Fruit fly (Drosophila melanogaster) whole organism, embryonic: Measurements from ENCODE around the gene mahe.
A peak's percentile ranks its signal among the peaks of the same experiment; 100 is the strongest.

Experiments
- CG11723 ChIP-seq: fragments of 200-800 bp; sonication (Bioruptor generic); optimal IDR thresholded peaks from 2 replicates; lab custom pipeline; 2017; ENCODE audit warnings: missing biosample characterization, mild to moderate bottlenecking, missing genetic modification characterization
- CG12942 ChIP-seq: fragments of 200-800 bp; sonication (Bioruptor generic); optimal IDR thresholded peaks from 3 replicates; lab custom pipeline; 2016; ENCODE audit warnings: missing biosample characterization, missing genetic modification characterization
- CG13287 ChIP-seq: fragments of 200-800 bp; sonication (Bioruptor generic); IDR thresholded peaks from 2 replicates; pipeline ENCODE4 v1.3.6; 2022; ENCODE audit warnings: missing biosample characterization, missing genetic modification characterization; ENCODE audit not compliant: partially characterized antibody
- CG14860 ChIP-seq: fragments of 200-800 bp; sonication (Bioruptor generic); IDR thresholded peaks from 3 replicates; pipeline ENCODE4 v1.3.6; 2022; ENCODE audit warnings: missing biosample characterization, missing genetic modification characterization; ENCODE audit not compliant: partially characterized antibody
- CG15073 ChIP-seq: fragments of 200-800 bp; sonication (Bioruptor generic); optimal IDR thresholded peaks from 2 replicates; lab custom pipeline; 2016; ENCODE audit warnings: missing biosample characterization, missing genetic modification characterization
- CG15269 ChIP-seq: fragments of 200-800 bp; sonication (Bioruptor generic); optimal IDR thresholded peaks from 2 replicates; lab custom pipeline; 2018; ENCODE audit warnings: missing biosample characterization, mild to moderate bottlenecking, missing genetic modification characterization, moderate library complexity
- CG15514 ChIP-seq: fragments of 200-800 bp; sonication (Bioruptor generic); optimal IDR thresholded peaks from 3 replicates; lab custom pipeline; 2017; ENCODE audit warnings: missing biosample characterization, missing genetic modification characterization, mild to moderate bottlenecking, moderate library complexity, missing genetic modification reagents
- CG17802 ChIP-seq: fragments of 200-800 bp; sonication (Bioruptor generic); optimal IDR thresholded peaks from 2 replicates; lab custom pipeline; 2018; ENCODE audit warnings: missing biosample characterization, mild to moderate bottlenecking, missing genetic modification characterization, moderate library complexity
- CG18599 ChIP-seq: fragments of 200-800 bp; sonication (Bioruptor generic); optimal IDR thresholded peaks from 3 replicates; lab custom pipeline; 2017; ENCODE audit warnings: missing biosample characterization, missing genetic modification characterization, mild to moderate bottlenecking, moderate library complexity, missing genetic modification reagents
- CG2712 ChIP-seq: fragments of 200-800 bp; optimal IDR thresholded peaks from 3 replicates; lab custom pipeline; 2019; ENCODE audit warnings: missing biosample characterization, mild to moderate bottlenecking, missing genetic modification characterization, moderate library complexity
- CG34224 ChIP-seq: fragments of 200-800 bp; sonication (Bioruptor generic); IDR thresholded peaks from 3 replicates; pipeline ENCODE4 v1.3.6; 2022; ENCODE audit warnings: missing biosample characterization, missing genetic modification characterization; ENCODE audit not compliant: partially characterized antibody
- CG34422 ChIP-seq: fragments of 200-800 bp; sonication (Bioruptor generic); IDR thresholded peaks from 3 replicates; pipeline ENCODE4 v1.3.6; 2022; ENCODE audit warnings: missing biosample characterization, missing genetic modification characterization
- CG3838 ChIP-seq: fragments of 200-800 bp; sonication (Bioruptor generic); optimal IDR thresholded peaks from 3 replicates; lab custom pipeline; 2016; ENCODE audit warnings: missing biosample characterization, missing genetic modification characterization
- CG7786 ChIP-seq: fragments of 200-800 bp; sonication (Bioruptor generic); optimal IDR thresholded peaks from 2 replicates; lab custom pipeline; 2016; ENCODE audit warnings: missing biosample characterization, missing genetic modification characterization
- CG7963 ChIP-seq: fragments of 200-800 bp; sonication (Bioruptor generic); IDR thresholded peaks from 3 replicates; pipeline ENCODE4 v1.3.6; 2022; ENCODE audit warnings: missing biosample characterization, missing genetic modification characterization; ENCODE audit not compliant: partially characterized antibody
- CG8290 ChIP-seq, 3 experiments: fragments of 200-800 bp; sonication (Bioruptor generic); optimal IDR thresholded peaks; 2 replicates each; lab custom pipeline; 2016 to 2019; ENCODE audit warnings: missing biosample characterization in 3 of 3, missing genetic modification characterization in 3 of 3, mild to moderate bottlenecking in 2 of 3, moderate library complexity in 1 of 3
- CG9797 ChIP-seq: fragments of 200-800 bp; sonication (Bioruptor generic); optimal IDR thresholded peaks from 3 replicates; lab custom pipeline; 2018; ENCODE audit warnings: missing biosample characterization, mild to moderate bottlenecking, missing genetic modification characterization
- CG9932 ChIP-seq: fragments of 200-800 bp; sonication (Bioruptor generic); IDR thresholded peaks from 2 replicates; pipeline ENCODE4 v1.3.6; 2022; ENCODE audit warnings: missing biosample characterization, missing genetic modification characterization
- CHES-1-like ChIP-seq: fragments of 200-800 bp; sonication (Bioruptor generic); optimal IDR thresholded peaks from 2 replicates; lab custom pipeline; 2016; ENCODE audit warnings: missing biosample characterization, missing genetic modification characterization
- Dll ChIP-seq: fragments of 200-800 bp; sonication (Bioruptor generic); IDR thresholded peaks from 4 replicates; pipeline ENCODE4 v1.3.6; 2022; ENCODE audit warnings: missing biosample characterization, missing genetic modification characterization; ENCODE audit not compliant: partially characterized antibody
- Doc3 ChIP-seq: fragments of 200-800 bp; sonication (Bioruptor generic); IDR thresholded peaks from 3 replicates; pipeline ENCODE4 v1.3.6; 2022; ENCODE audit warnings: missing biosample characterization, missing genetic modification characterization; ENCODE audit not compliant: partially characterized antibody
- Ets97D ChIP-seq: fragments of 200-800 bp; sonication (Bioruptor generic); optimal IDR thresholded peaks from 3 replicates; lab custom pipeline; 2016; ENCODE audit warnings: missing biosample characterization, missing genetic modification characterization
- HHEX ChIP-seq: fragments of 200-800 bp; sonication (Bioruptor generic); optimal IDR thresholded peaks from 3 replicates; lab custom pipeline; 2017; ENCODE audit warnings: missing biosample characterization, mild to moderate bottlenecking, missing genetic modification characterization, missing genetic modification reagents
- HLHmδ ChIP-seq: fragments of 200-800 bp; sonication (Bioruptor generic); optimal IDR thresholded peaks from 2 replicates; lab custom pipeline; 2018; ENCODE audit warnings: missing biosample characterization, mild to moderate bottlenecking, missing genetic modification characterization, moderate library complexity
- Hmr ChIP-seq: fragments of 200-800 bp; sonication (Bioruptor generic); optimal IDR thresholded peaks from 3 replicates; lab custom pipeline; 2017; ENCODE audit warnings: mild to moderate bottlenecking, missing biosample characterization, missing genetic modification reagents, missing genetic modification characterization
- NC2α ChIP-seq: fragments of 200-800 bp; sonication (Bioruptor generic); optimal IDR thresholded peaks from 2 replicates; lab custom pipeline; 2016; ENCODE audit warnings: missing biosample characterization, missing genetic modification characterization
- Opbp ChIP-seq: fragments of 200-800 bp; sonication (Bioruptor generic); IDR thresholded peaks from 3 replicates; pipeline ENCODE4 v1.3.6; 2022; ENCODE audit warnings: missing biosample characterization, missing genetic modification characterization; ENCODE audit not compliant: partially characterized antibody
- Rx ChIP-seq: fragments of 200-800 bp; sonication (Bioruptor generic); IDR thresholded peaks from 2 replicates; pipeline ENCODE4 v1.3.6; 2022; ENCODE audit warnings: missing biosample characterization, missing genetic modification characterization
- Side ChIP-seq: fragments of 200-800 bp; sonication (Bioruptor generic); optimal IDR thresholded peaks from 2 replicates; lab custom pipeline; 2016; ENCODE audit warnings: missing biosample characterization, missing genetic modification characterization
- Sox102F ChIP-seq: fragments of 200-800 bp; sonication (Bioruptor generic); optimal IDR thresholded peaks from 2 replicates; lab custom pipeline; 2018; ENCODE audit warnings: missing biosample characterization, mild to moderate bottlenecking, missing genetic modification characterization, moderate library complexity
- abd-A ChIP-seq: fragments of 200-800 bp; sonication (Bioruptor generic); optimal IDR thresholded peaks from 3 replicates; lab custom pipeline; 2019; ENCODE audit warnings: missing biosample characterization, mild to moderate bottlenecking, missing genetic modification characterization, moderate library complexity
- al ChIP-seq: fragments of 200-800 bp; sonication (Bioruptor generic); IDR thresholded peaks from 2 replicates; pipeline ENCODE4 v1.3.6; 2022; ENCODE audit warnings: missing biosample characterization, missing genetic modification characterization
- bbx ChIP-seq: fragments of 200-800 bp; sonication (Bioruptor generic); IDR thresholded peaks from 2 replicates; pipeline ENCODE4 v1.3.6; 2022; ENCODE audit warnings: missing biosample characterization, missing genetic modification characterization; ENCODE audit not compliant: partially characterized antibody
- cad ChIP-seq: fragments of >200 bp; optimal IDR thresholded peaks from 2 replicates; lab custom pipeline; 2017; ENCODE audit warnings: missing biosample characterization, missing genetic modification characterization
- chinmo ChIP-seq: fragments of 200-800 bp; sonication (Bioruptor generic); IDR thresholded peaks from 4 replicates; pipeline ENCODE4 v1.3.6; 2022; ENCODE audit warnings: missing biosample characterization, missing genetic modification characterization; ENCODE audit not compliant: partially characterized antibody
- ewg ChIP-seq: fragments of 200-800 bp; sonication (Bioruptor generic); optimal IDR thresholded peaks from 3 replicates; lab custom pipeline; 2017; ENCODE audit warnings: mild to moderate bottlenecking, missing biosample characterization, missing genetic modification reagents, missing genetic modification characterization
- fd96Cb ChIP-seq: fragments of 200-800 bp; sonication (Bioruptor generic); optimal IDR thresholded peaks from 2 replicates; lab custom pipeline; 2018; ENCODE audit warnings: missing biosample characterization, mild to moderate bottlenecking, missing genetic modification characterization, moderate library complexity
- gce ChIP-seq: fragments of 200-800 bp; sonication (Bioruptor generic); IDR thresholded peaks from 3 replicates; pipeline ENCODE4 v1.3.6; 2022; ENCODE audit warnings: missing biosample characterization, missing genetic modification characterization
- gt ChIP-seq: fragments of 200-800 bp; sonication (Bioruptor generic); IDR thresholded peaks from 2 replicates; pipeline ENCODE4 v1.3.6; 2022; ENCODE audit warnings: missing biosample characterization, missing genetic modification characterization
- jing ChIP-seq: fragments of 200-800 bp; sonication (Bioruptor generic); optimal IDR thresholded peaks from 2 replicates; lab custom pipeline; 2018; ENCODE audit warnings: missing biosample characterization, mild to moderate bottlenecking, missing genetic modification characterization
- luna ChIP-seq: fragments of 200-800 bp; sonication (Bioruptor generic); optimal IDR thresholded peaks from 2 replicates; lab custom pipeline; 2016; ENCODE audit warnings: missing biosample characterization, missing genetic modification characterization
- mam ChIP-seq: fragments of 200-800 bp; sonication (Bioruptor generic); optimal IDR thresholded peaks from 3 replicates; lab custom pipeline; 2016; ENCODE audit warnings: missing biosample characterization, missing genetic modification characterization
- nmo ChIP-seq: fragments of 200-800 bp; sonication (Bioruptor generic); optimal IDR thresholded peaks from 2 replicates; lab custom pipeline; 2018; ENCODE audit warnings: missing biosample characterization, mild to moderate bottlenecking, missing genetic modification characterization, moderate library complexity
- otp ChIP-seq: fragments of 200-800 bp; sonication (Bioruptor generic); IDR thresholded peaks from 3 replicates; pipeline ENCODE4, ENCODE4 v1.3.6; 2022; ENCODE audit warnings: missing biosample characterization, missing genetic modification characterization
- rib ChIP-seq: fragments of 200-800 bp; sonication (Bioruptor generic); IDR thresholded peaks from 2 replicates; pipeline ENCODE4 v1.3.6; 2022; ENCODE audit warnings: missing biosample characterization, missing genetic modification characterization
- sd ChIP-seq: fragments of 200-800 bp; sonication (Bioruptor generic); optimal IDR thresholded peaks from 3 replicates; lab custom pipeline; 2018; ENCODE audit warnings: missing biosample characterization, mild to moderate bottlenecking, missing genetic modification characterization, moderate library complexity
- shn ChIP-seq: fragments of 200-800 bp; sonication (Bioruptor generic); optimal IDR thresholded peaks from 3 replicates; lab custom pipeline; 2016; ENCODE audit warnings: missing biosample characterization, missing genetic modification characterization

mahe gene

DNA sequence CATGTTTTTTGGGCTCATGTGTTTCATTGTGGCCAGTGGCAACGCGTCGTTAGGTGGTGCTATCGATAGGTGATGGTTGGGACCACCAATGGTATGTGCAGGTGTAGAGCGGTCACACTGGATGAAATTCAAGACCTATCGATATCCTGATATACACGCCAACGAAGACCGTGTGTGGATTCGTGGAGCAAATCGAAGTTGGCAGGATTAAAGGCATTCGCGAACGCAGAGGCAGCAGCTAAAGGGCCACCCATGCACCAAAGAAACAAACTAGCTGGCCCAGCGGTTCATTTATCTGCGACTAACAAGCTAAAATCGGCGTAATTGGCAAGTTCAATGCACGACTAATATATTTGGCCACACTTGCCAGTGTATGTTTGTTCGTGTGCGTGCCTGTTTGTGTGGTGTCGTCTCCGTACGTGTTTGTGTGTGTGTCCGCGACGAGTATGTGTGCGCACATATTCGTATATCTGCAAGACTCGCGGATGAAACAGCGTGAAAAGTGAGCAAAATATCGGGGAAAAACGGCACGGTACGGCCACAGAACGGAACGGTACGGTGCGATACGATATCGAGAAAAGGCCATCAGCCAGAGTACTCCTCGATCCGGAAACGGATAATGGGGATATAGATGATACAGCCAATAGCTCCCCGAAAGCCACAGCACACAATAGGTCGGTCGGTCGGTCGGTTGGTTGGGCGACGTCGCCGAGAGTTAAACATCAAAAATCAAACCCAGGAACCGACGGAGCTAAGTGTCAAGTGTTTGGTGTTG, 4.8 kb upstream of the mahe start, which contains the start of gene Ubr3 (continued):
- peak; percentile 77 for TF ChIP-seq CG13287 (GFP tag; lab: Robert Waterston, UW)
- no peak for TF ChIP-seq Sox102F (GFP tag; lab: Kevin White, UChicago)
- TF ChIP-seq Rx (GFP tag; lab: Robert Waterston, UW), result 0 out of 2 replicates have a peak, but pooled peaks have one; percentile 11
- peak; percentile 74 for TF ChIP-seq CG7963
- peak; percentile 10 for TF ChIP-seq CG2712 (tag; lab: Kevin White, UChicago)
- peak; percentile 34 for TF ChIP-seq nmo
- no peak for TF ChIP-seq fd96Cb
- no peak for TF ChIP-seq Side (GFP tag; lab: Kevin White, UChicago)
- peak; percentile 50 for TF ChIP-seq CG17802
- no peak for TF ChIP-seq CG7786 (GFP tag; lab: Kevin White, UChicago)
- no peak for TF ChIP-seq CG8290 (GFP tag; optimal IDR thresholded peaks at IDR 0.05; lab: Kevin White, UChicago)
- TF ChIP-seq CG8290 (tag; optimal IDR thresholded peaks at IDR 0.05; lab: Kevin White, UChicago), result peak in 1 of 2 experiments; percentile 59
- peak; percentile 2 for TF ChIP-seq CG15269 (tag; lab: Kevin White, UChicago)
- peak; percentile 36 for TF ChIP-seq CG18599
- TF ChIP-seq CG15514, result peak; percentile 37
- peak; percentile 64 for TF ChIP-seq bbx (GFP tag; lab: Robert Waterston, UW)
- TF ChIP-seq CG14860, result peak; percentile 66
- no peak for TF ChIP-seq CG15073
- 0 out of 2 replicates have a peak, but pooled peaks have one; percentile 8 for TF ChIP-seq al (GFP tag; lab: Robert Waterston, UW)
- TF ChIP-seq shn (GFP tag; lab: Kevin White, UChicago), result peak; percentile 7
- no peak for TF ChIP-seq CG11723
- TF ChIP-seq CG9797 (GFP tag; lab: Kevin White, UChicago), result peak; percentile 82
- peak; percentile 51 for TF ChIP-seq Hmr (GFP tag; lab: Kevin White, UChicago)
- TF ChIP-seq HHEX, result peak; percentile 0
- TF ChIP-seq CHES-1-like, result no peak
- peak; percentile 92 for TF ChIP-seq Ets97D (GFP tag; lab: Kevin White, UChicago)
- TF ChIP-seq gt (GFP tag; lab: Robert Waterston, UW), result no peak
- TF ChIP-seq NC2α, result no peak
- no peak for TF ChIP-seq ewg (GFP tag; lab: Kevin White, UChicago)
- no peak for TF ChIP-seq gce
- peak; percentile 69; the same call in 2 of the 3 replicates for TF ChIP-seq Opbp (GFP tag; lab: Robert Waterston, UW)
- TF ChIP-seq CG9932, result peak; percentile 44
- TF ChIP-seq HLHmδ (GFP tag; lab: Kevin White, UChicago), result no peak
- peak; percentile 4 for TF ChIP-seq mam (GFP tag; lab: Kevin White, UChicago)
- TF ChIP-seq sd (tag; lab: Kevin White, UChicago), result peak; percentile 64
- no peak for TF ChIP-seq abd-A (tag; lab: Kevin White, UChicago)
- peak; percentile 54; the same call in 1 of the 3 replicates for TF ChIP-seq Doc3 (GFP tag; lab: Robert Waterston, UW)
- no peak for TF ChIP-seq CG12942
- TF ChIP-seq CG34422 (GFP tag; lab: Robert Waterston, UW), result peak; percentile 31; the same call in 1 of the 3 replicates
- 0 out of 4 replicates have a peak, but pooled peaks have one; percentile 30 for TF ChIP-seq chinmo
- no peak for TF ChIP-seq otp (GFP tag; lab: Robert Waterston, UW)
- peak; percentile 66; the same call in 2 of the 3 replicates for TF ChIP-seq CG34224 (GFP tag; lab: Robert Waterston, UW)
- no peak for TF ChIP-seq CG3838
- TF ChIP-seq jing (GFP tag; lab: Kevin White, UChicago), result no peak
- no peak for TF ChIP-seq luna (GFP tag; lab: Kevin White, UChicago)
- no peak for TF ChIP-seq rib (GFP tag; lab: Robert Waterston, UW)
- TF ChIP-seq Dll (GFP tag; lab: Robert Waterston, UW), result peak; percentile 72; the same call in 3 of the 4 replicates
- no peak for TF ChIP-seq cad (GFP tag; lab: Kevin White, UChicago)
